Worm (Caenorhabditis elegans) whole organism, early embryonic: ENCODE results near the gene F48E8.4.

ENCODE experiments used
- B0310.2 ChIP-seq: sonication (generic microtip); optimal IDR thresholded peaks from 2 replicates; lab custom pipeline; 2016; ENCODE audit warnings: mild to moderate bottlenecking, missing genetic modification characterization, missing compliant biosample characterization
- F13C5.2 ChIP-seq: sonication (generic microtip); optimal IDR thresholded peaks from 2 replicates; lab custom pipeline; 2017; ENCODE audit warnings: mild to moderate bottlenecking, missing genetic modification characterization, inconsistent platforms, missing compliant biosample characterization
- aly-1 ChIP-seq: sonication (generic microtip); optimal IDR thresholded peaks from 2 replicates; lab custom pipeline; 2016; ENCODE audit warnings: missing genetic modification characterization, missing compliant biosample characterization
- ama-1 ChIP-seq: fragments of 150-350 bp; optimal IDR thresholded peaks from 2 replicates; lab custom pipeline; 2014
- ceh-13 ChIP-seq: fragments of 200-800 bp; sonication (Bioruptor generic); optimal IDR thresholded peaks from 2 replicates; lab custom pipeline; 2018; ENCODE audit warnings: mild to moderate bottlenecking, missing genetic modification characterization, missing compliant biosample characterization
- ceh-36 ChIP-seq: sonication (generic microtip); optimal IDR thresholded peaks from 2 replicates; lab custom pipeline; 2016; ENCODE audit warnings: missing genetic modification characterization, inconsistent platforms, missing compliant biosample characterization
- ets-7 ChIP-seq: sonication (generic microtip); optimal IDR thresholded peaks from 2 replicates; lab custom pipeline; 2016; ENCODE audit warnings: missing genotype, missing genetic modification characterization, missing compliant biosample characterization
- flt-1 ChIP-seq: fragments of 200-800 bp; sonication (Bioruptor generic); IDR thresholded peaks from 2 replicates; pipeline ENCODE4 v1.3.6; 2022; ENCODE audit warnings: missing genetic modification characterization, missing compliant biosample characterization
- hmbx-1 ChIP-seq: sonication (generic microtip); optimal IDR thresholded peaks from 2 replicates; lab custom pipeline; 2016; ENCODE audit warnings: mild to moderate bottlenecking, missing genetic modification characterization, missing compliant biosample characterization
- hmg-4 ChIP-seq: fragments of 200-800 bp; sonication (Bioruptor generic); optimal IDR thresholded peaks from 2 replicates; lab custom pipeline; 2018; ENCODE audit warnings: mild to moderate bottlenecking, missing genetic modification characterization, missing compliant biosample characterization
- hnd-1 ChIP-seq: sonication (generic microtip); optimal IDR thresholded peaks from 2 replicates; lab custom pipeline; 2016; ENCODE audit warnings: missing genetic modification characterization, missing compliant biosample characterization
- pes-1 ChIP-seq: fragments of 200-800 bp; sonication (Bioruptor generic); IDR thresholded peaks from 2 replicates; pipeline ENCODE4 v1.3.6; 2022; ENCODE audit warnings: missing genetic modification reagents, missing genetic modification characterization, missing compliant biosample characterization
- scrt-1 ChIP-seq: fragments of 200-800 bp; sonication (Bioruptor generic); IDR thresholded peaks from 2 replicates; pipeline ENCODE4 v1.3.6; 2022; ENCODE audit warnings: missing genetic modification characterization, missing compliant biosample characterization
- sea-1 ChIP-seq: fragments of 200-800 bp; sonication (Bioruptor generic); conservative IDR thresholded peaks from 2 replicates; pipeline ENCODE4 v1.3.6; 2022; ENCODE audit warnings: missing genetic modification characterization, missing compliant biosample characterization
- tbx-11 ChIP-seq: fragments of 200-800 bp; sonication (Bioruptor generic); IDR thresholded peaks from 2 replicates; pipeline ENCODE4 v1.3.6; 2022; ENCODE audit warnings: missing genetic modification characterization, missing compliant biosample characterization
- tbx-37 ChIP-seq: fragments of 200-800 bp; sonication (Bioruptor generic); conservative IDR thresholded peaks from 2 replicates; pipeline ENCODE4 v1.3.6; 2022; ENCODE audit warnings: missing genetic modification reagents, missing genetic modification characterization, missing compliant biosample characterization
- tra-4 ChIP-seq: sonication (generic microtip); optimal IDR thresholded peaks from 2 replicates; lab custom pipeline; 2017; ENCODE audit warnings: missing genetic modification characterization, missing compliant biosample characterization

F48E8.4 gene

DNA sequence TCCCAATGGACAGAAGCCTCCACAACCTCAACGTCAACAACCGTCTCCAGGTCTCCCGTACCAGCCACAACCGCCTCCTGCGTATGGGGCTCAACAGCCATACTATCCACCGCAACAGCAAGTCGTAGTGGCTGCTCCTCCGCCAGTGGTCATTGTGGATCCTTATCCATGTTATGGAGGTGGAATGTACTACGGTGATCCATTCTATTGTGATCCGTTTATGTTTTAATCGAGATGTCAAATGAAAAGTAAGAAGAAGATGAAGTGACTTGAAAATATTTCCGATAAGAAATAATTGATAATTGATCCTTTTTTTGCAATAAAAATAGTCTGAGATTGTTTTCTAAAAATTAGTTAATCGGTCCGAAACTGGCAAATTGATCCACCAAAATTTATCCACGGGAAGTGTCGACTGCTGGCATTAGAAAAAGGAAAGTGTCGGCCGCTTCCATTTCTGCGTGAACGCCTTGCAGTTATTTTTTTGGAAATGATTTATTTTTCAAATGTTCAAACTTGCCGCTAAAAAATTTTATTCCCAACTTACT, 25.5 kb downstream of the F48E8.4 start, which contains the start of the genes R02F2.6 and R02F2.5:
Gene R02F2.6, minus strand, starts transcription at position 101 of the 545 bp plus-strand sequence.
Gene R02F2.5, plus strand, starts transcription at position 495 of the 545 bp plus-strand sequence.
- TF ChIP-seq flt-1 (no peak), sea-1 (GFP tag; lab: Robert Waterston, UW) (no peak), ceh-36 (tag; lab: Kevin White, UChicago) (no peak), tbx-37 (GFP tag; lab: Robert Waterston, UW) (no peak), hmbx-1 (no peak), aly-1 (no peak), ets-7 (tag; lab: Kevin White, UChicago) (no peak), hnd-1 (tag; lab: Kevin White, UChicago) (no peak), pes-1 (GFP tag; lab: Robert Waterston, UW) (no peak), tbx-11 (GFP tag; lab: Robert Waterston, UW) (no peak), scrt-1 (no peak), tra-4 (tag; lab: Kevin White, UChicago) (no peak), B0310.2 (tag; lab: Kevin White, UChicago) (no peak), hmg-4 (GFP tag; lab: Kevin White, UChicago) (no peak), ceh-13 (no peak), F13C5.2 (tag; lab: Kevin White, UChicago) (no peak), ama-1 (lab: Kevin White, UChicago) (no peak)

DNA sequence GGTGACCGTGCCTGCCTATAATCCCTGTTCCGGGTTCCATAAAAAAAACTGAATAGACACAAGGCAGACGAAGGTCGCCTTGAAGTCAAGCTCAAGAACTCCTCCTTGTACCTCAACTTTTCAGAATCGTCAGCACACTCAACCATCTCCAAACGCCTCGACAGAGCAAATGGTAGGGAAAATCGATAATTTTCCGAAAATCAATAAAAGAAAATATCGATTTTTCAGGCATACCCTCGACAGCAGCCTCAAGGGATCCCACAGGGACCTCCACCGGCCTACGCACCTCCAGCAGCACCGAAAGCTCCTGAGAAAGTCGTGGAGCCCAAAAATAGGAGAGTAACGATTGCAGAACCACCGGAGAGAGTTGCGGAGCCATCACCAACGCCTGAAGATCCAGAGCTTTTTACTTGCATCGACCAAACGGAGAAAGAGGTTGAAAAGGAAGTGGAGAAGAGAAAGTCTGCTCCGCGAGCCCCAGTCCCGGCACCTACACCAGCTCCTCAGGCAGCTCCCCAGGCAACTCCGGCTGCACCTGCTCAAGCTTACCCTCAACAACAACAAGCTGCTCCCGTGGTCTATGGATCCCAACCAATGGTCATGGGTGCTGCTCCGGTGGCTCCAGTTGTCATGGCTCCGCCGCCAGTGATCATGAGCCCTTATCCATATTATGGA, 26.2 kb downstream of the F48E8.4 start:
- 0 out of 2 replicates have a peak, but pooled peaks have one; percentile 7 for TF ChIP-seq tbx-11 (GFP tag; lab: Robert Waterston, UW)
- no peak for TF ChIP-seq sea-1 (GFP tag; lab: Robert Waterston, UW)

DNA sequence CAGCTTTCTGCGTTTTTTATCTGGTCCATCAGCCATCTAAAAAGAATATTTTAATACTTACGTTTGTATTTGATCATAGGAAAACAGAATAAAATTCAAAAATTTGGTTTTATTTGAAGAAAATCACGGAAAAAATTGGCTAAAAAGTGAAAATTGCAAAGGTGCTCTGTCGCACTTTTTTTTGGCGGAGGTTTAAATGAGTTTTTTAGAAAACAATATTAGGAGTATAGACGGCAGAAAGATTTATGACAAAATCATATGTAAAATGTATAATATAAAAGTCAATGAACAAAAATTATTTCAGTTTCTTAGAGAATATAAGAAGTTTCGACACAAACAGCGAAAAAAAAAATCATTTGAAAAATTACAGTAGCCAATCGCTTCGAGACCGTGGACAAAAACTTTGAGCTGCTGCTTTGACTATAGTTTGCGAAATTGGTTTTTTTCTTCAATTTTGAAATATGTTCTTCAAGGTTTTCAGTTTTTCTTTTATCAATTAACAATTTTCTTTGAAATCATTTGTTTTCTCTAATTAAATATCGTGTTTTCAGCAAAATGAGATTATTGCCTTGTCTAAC, 30.4 kb downstream of the F48E8.4 start, which contains the start of the genes R02F2.7 and R02F2.4:
Gene R02F2.7, minus strand, starts transcription at position 36 of the 578 bp plus-strand sequence.
Gene R02F2.4, plus strand, starts transcription at position 552 of the 578 bp plus-strand sequence.
- no peak for TF ChIP-seq hmbx-1
- TF ChIP-seq ceh-13 = no peak
- no peak for TF ChIP-seq tbx-11 (GFP tag; lab: Robert Waterston, UW)
- TF ChIP-seq F13C5.2 (tag; lab: Kevin White, UChicago) = no peak
- no peak for TF ChIP-seq ama-1 (lab: Kevin White, UChicago)
- TF ChIP-seq tra-4 (tag; lab: Kevin White, UChicago) = no peak
- no peak for TF ChIP-seq B0310.2 (tag; lab: Kevin White, UChicago)
- no peak for TF ChIP-seq sea-1 (GFP tag; lab: Robert Waterston, UW)
- TF ChIP-seq pes-1 (GFP tag; lab: Robert Waterston, UW) = no peak
- no peak for TF ChIP-seq hmg-4 (GFP tag; lab: Kevin White, UChicago)
- no peak for TF ChIP-seq aly-1

DNA sequence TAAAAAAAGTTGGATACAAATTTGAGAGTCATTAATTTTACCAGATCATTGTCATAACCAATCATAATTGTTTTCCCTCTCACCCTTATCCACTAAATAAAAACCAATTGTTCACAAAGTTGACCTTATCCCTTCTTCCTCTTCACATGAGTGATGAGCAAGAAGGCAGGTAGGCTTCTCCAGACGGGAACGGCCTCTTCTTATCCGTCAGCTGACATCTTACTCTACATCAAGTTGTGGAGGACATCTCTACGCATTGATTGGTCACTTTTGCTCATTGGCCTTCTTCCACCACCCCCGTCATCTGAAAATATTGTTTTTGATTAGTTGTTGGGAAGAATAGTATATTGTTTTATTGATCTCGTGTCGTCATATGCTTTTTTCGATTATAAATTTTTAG, 33.0 kb downstream of the F48E8.4 start:
- TF ChIP-seq ceh-36 (tag; lab: Kevin White, UChicago) (no peak), B0310.2 (tag; lab: Kevin White, UChicago) (no peak), F13C5.2 (tag; lab: Kevin White, UChicago) (no peak), sea-1 (GFP tag; lab: Robert Waterston, UW) (no peak), ceh-13 (no peak), tra-4 (tag; lab: Kevin White, UChicago) (no peak), scrt-1 (no peak), ama-1 (lab: Kevin White, UChicago) (no peak), ets-7 (tag; lab: Kevin White, UChicago) (no peak), hnd-1 (tag; lab: Kevin White, UChicago) (no peak), tbx-37 (GFP tag; lab: Robert Waterston, UW) (no peak), aly-1 (no peak), hmg-4 (GFP tag; lab: Kevin White, UChicago) (no peak), flt-1 (no peak)

ce11 chrIII:5487087-5487603, 33.8 kb downstream of the F48E8.4 start, which contains the start of gene osg-1:
TSS of gene osg-1 (plus strand) at chrIII:5487553.
- no peak for TF ChIP-seq hnd-1 (tag; lab: Kevin White, UChicago)
- TF ChIP-seq F13C5.2 (tag; lab: Kevin White, UChicago) = no peak
- no peak for TF ChIP-seq ceh-36 (tag; lab: Kevin White, UChicago)
- no peak for TF ChIP-seq aly-1
- no peak for TF ChIP-seq tra-4 (tag; lab: Kevin White, UChicago)
- TF ChIP-seq B0310.2 (tag; lab: Kevin White, UChicago) = no peak
- TF ChIP-seq flt-1 = no peak
- no peak for TF ChIP-seq ama-1 (lab: Kevin White, UChicago)
- no peak for TF ChIP-seq ceh-13
- TF ChIP-seq scrt-1 = no peak
- no peak for TF ChIP-seq tbx-37 (GFP tag; lab: Robert Waterston, UW)
- TF ChIP-seq hmg-4 (GFP tag; lab: Kevin White, UChicago) = no peak
- no peak for TF ChIP-seq sea-1 (GFP tag; lab: Robert Waterston, UW)

DNA sequence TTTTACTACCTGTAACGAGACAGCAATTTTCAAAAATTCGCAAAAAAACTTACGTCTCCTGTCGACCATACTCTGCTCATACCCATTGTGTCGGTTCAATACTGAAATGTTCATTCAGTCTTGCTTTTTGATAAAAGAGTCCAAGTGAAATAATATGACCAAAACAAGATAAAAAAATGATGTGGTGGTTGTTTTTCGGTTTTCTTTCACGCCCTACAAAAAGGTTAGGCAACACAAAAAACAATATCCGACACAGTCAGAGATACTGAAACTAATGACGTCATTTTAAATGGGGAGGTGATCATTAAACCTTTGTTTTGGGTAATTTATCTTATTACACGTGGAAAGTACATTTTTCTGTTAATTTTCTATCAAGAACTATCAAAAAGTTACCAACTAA, 41.8 kb downstream of the F48E8.4 start, which contains the start of gene R02F2.8:
Gene R02F2.8, minus strand, starts transcription at position 101 of the 400 bp plus-strand sequence.
- TF ChIP-seq sea-1 (GFP tag; lab: Robert Waterston, UW) (no peak), F13C5.2 (tag; lab: Kevin White, UChicago) (no peak), hmbx-1 (no peak), tra-4 (tag; lab: Kevin White, UChicago) (no peak), hmg-4 (GFP tag; lab: Kevin White, UChicago) (no peak), ets-7 (tag; lab: Kevin White, UChicago) (no peak), tbx-11 (GFP tag; lab: Robert Waterston, UW) (no peak), ceh-36 (tag; lab: Kevin White, UChicago) (no peak), hnd-1 (tag; lab: Kevin White, UChicago) (no peak), aly-1 (no peak), B0310.2 (tag; lab: Kevin White, UChicago) (no peak), pes-1 (GFP tag; lab: Robert Waterston, UW) (no peak), ama-1 (lab: Kevin White, UChicago) (no peak)
